Worm (Caenorhabditis elegans): Measurements from ENCODE around the gene hlh-6.

DNA sequence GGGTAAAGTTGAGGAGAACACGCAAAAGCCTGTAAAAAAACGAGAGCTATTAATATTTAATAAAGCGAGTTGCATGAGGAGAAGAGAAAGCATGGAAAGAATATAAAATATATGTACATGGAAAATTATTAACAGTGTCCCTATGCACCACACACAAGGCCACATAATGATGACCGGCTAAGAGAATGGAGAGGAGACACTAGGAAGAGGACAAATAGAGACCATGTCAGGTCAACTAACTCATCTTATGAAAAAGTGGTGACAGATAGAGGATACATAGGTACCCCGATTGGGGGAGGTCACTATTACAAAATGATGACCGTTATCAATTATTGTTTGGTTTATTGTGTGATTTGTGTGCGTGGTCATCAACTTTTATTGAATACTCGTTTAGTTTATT, 29.8 kb upstream of the hlh-6 start, which contains the start of gene fzr-1:
- TF ChIP-seq nhr-237 (tag; optimal IDR thresholded peaks at IDR 0.05) = no peak
- no peak for TF ChIP-seq ceh-82 (tag; optimal IDR thresholded peaks at IDR 0.05)
- TF ChIP-seq nhr-25 (tag; optimal IDR thresholded peaks at IDR 0.05) = no peak
- no peak for TF ChIP-seq aly-2 (tag; optimal IDR thresholded peaks at IDR 0.05)
- no peak for TF ChIP-seq egl-27 (tag; optimal IDR thresholded peaks at IDR 0.05)
- peak; percentile 11 for TF ChIP-seq fos-1 (tag; optimal IDR thresholded peaks at IDR 0.05)
- no peak for TF ChIP-seq dmd-4 (tag; optimal IDR thresholded peaks at IDR 0.05)
- TF ChIP-seq unc-62 (GFP tag; optimal IDR thresholded peaks at IDR 0.05) = no peak
- no peak for TF ChIP-seq skn-1 (tag; optimal IDR thresholded peaks at IDR 0.05)
- no peak for TF ChIP-seq mab-5 (tag; optimal IDR thresholded peaks at IDR 0.05)
- TF ChIP-seq nhr-11 (tag; optimal IDR thresholded peaks at IDR 0.05) = no peak

Data from whole organism, L2 larva.